Worm (Caenorhabditis elegans): ENCODE results near the gene clc-1.
A peak's percentile ranks its signal among the peaks of the same experiment; 100 is the strongest.

clc-1 gene

ce11 chrX:11095480-11095879, 48.2 kb downstream of the clc-1 start (continued):
- TF ChIP-seq ama-1 (optimal IDR thresholded peaks at IDR 0.05), result no peak
- TF ChIP-seq egl-27 (tag; optimal IDR thresholded peaks at IDR 0.05), result peak; percentile 71

ce11 chrX:11097343-11097742, 50.1 kb downstream of the clc-1 start:
- TF ChIP-seq mab-5 (tag; optimal IDR thresholded peaks at IDR 0.05) (no peak), gmeb-1 (tag; optimal IDR thresholded peaks at IDR 0.05) (no peak), F13H6.1 (tag; optimal IDR thresholded peaks at IDR 0.05) (no peak), R02D3.7 (tag; optimal IDR thresholded peaks at IDR 0.05) (no peak), fos-1 (tag; optimal IDR thresholded peaks at IDR 0.05) (no peak), dmd-4 (tag; optimal IDR thresholded peaks at IDR 0.05) (no peak), lin-39 (tag; optimal IDR thresholded peaks at IDR 0.05) (no peak), Y55F3AM.14 (GFP tag; optimal IDR thresholded peaks at IDR 0.05) (no peak), blmp-1 (tag; optimal IDR thresholded peaks at IDR 0.05; ENCODE audit: insufficient read depth) (no peak), unc-55 (GFP tag; optimal IDR thresholded peaks at IDR 0.05) (no peak), aly-2 (tag; optimal IDR thresholded peaks at IDR 0.05) (no peak), C34F6.9 (tag; optimal IDR thresholded peaks at IDR 0.05) (no peak), lsy-2 (tag; optimal IDR thresholded peaks at IDR 0.05) (no peak), mdl-1 (tag; optimal IDR thresholded peaks at IDR 0.05) (no peak), nhr-25 (tag; optimal IDR thresholded peaks at IDR 0.05) (no peak), snpc-4 (tag; optimal IDR thresholded peaks at IDR 0.05) (no peak), nhr-23 (tag; optimal IDR thresholded peaks at IDR 0.05) (no peak), nhr-237 (tag; optimal IDR thresholded peaks at IDR 0.05) (no peak), skn-1 (tag; optimal IDR thresholded peaks at IDR 0.05) (no peak)

ce11 chrX:11098086-11098485, 50.8 kb downstream of the clc-1 start, which contains the start of gene W02H3.3:
W02H3.3 (minus strand) TSS chrX:11098186.
- TF ChIP-seq nhr-21 (tag; optimal IDR thresholded peaks at IDR 0.05) (no peak), nhr-129 (tag; optimal IDR thresholded peaks at IDR 0.05) (no peak), nhr-77 (tag; optimal IDR thresholded peaks at IDR 0.05) (no peak), aly-2 (tag; optimal IDR thresholded peaks at IDR 0.05) (no peak), sma-3 (GFP tag; optimal IDR thresholded peaks at IDR 0.05) (no peak), crh-2 (tag; optimal IDR thresholded peaks at IDR 0.05) (no peak), mab-5 (tag; optimal IDR thresholded peaks at IDR 0.05) (no peak), unc-39 (tag; optimal IDR thresholded peaks at IDR 0.05) (no peak), Y55F3AM.14 (GFP tag; optimal IDR thresholded peaks at IDR 0.05) (no peak), ceh-16 (tag; optimal IDR thresholded peaks at IDR 0.05) (no peak), nhr-11 (tag; optimal IDR thresholded peaks at IDR 0.05) (no peak), ZK546.5 (tag; optimal IDR thresholded peaks at IDR 0.05) (no peak), R02D3.7 (tag; optimal IDR thresholded peaks at IDR 0.05) (no peak), nhr-10 (tag; optimal IDR thresholded peaks at IDR 0.05) (no peak), unc-62 (GFP tag; optimal IDR thresholded peaks at IDR 0.05) (no peak), elt-3 (tag; optimal IDR thresholded peaks at IDR 0.05) (no peak)
